Fruit fly (Drosophila melanogaster) whole organism, embryonic: ENCODE results near the gene Cpr67Fa1.

Experiments used
- ATbp ChIP-seq: fragments of 200-800 bp; sonication (Bioruptor generic); optimal IDR thresholded peaks from 2 replicates; lab custom pipeline; 2017; ENCODE audit warnings: missing biosample characterization, mild to moderate bottlenecking, missing genetic modification characterization, missing genetic modification reagents
- Adf1 ChIP-seq: fragments of 200-800 bp; sonication (Bioruptor generic); IDR thresholded peaks from 2 replicates; pipeline ENCODE4 v1.3.6; 2022; ENCODE audit warnings: missing biosample characterization, missing genetic modification characterization
- CG10267 ChIP-seq: fragments of 200-800 bp; sonication (Bioruptor generic); optimal IDR thresholded peaks from 2 replicates; lab custom pipeline; 2018; ENCODE audit warnings: missing biosample characterization, mild to moderate bottlenecking, missing genetic modification characterization, moderate library complexity
- CG12391 ChIP-seq: fragments of 200-800 bp; sonication (Bioruptor generic); optimal IDR thresholded peaks from 3 replicates; lab custom pipeline; 2018; ENCODE audit warnings: missing biosample characterization, mild to moderate bottlenecking, missing genetic modification characterization, moderate library complexity
- CG15696 ChIP-seq: fragments of 200-800 bp; sonication (Bioruptor generic); optimal IDR thresholded peaks from 2 replicates; lab custom pipeline; 2019; ENCODE audit warnings: missing biosample characterization, mild to moderate bottlenecking, missing genetic modification characterization, moderate library complexity
- CG1602 ChIP-seq: fragments of 200-800 bp; sonication (Bioruptor generic); optimal IDR thresholded peaks from 3 replicates; lab custom pipeline; 2016; ENCODE audit warnings: missing biosample characterization, missing genetic modification characterization
- CG1647 ChIP-seq: fragments of 200-800 bp; sonication (Bioruptor generic); optimal IDR thresholded peaks from 3 replicates; lab custom pipeline; 2016; ENCODE audit warnings: missing biosample characterization, missing genetic modification characterization
- CG17186 ChIP-seq: fragments of 200-800 bp; sonication (Bioruptor generic); optimal IDR thresholded peaks from 3 replicates; lab custom pipeline; 2017; ENCODE audit warnings: missing biosample characterization, missing genetic modification reagents, missing genetic modification characterization
- CG17361 ChIP-seq: fragments of 200-800 bp; sonication (Bioruptor generic); IDR thresholded peaks from 3 replicates; pipeline ENCODE4 v1.3.6; 2022; ENCODE audit warnings: missing biosample characterization, missing genetic modification characterization
- CG18764 ChIP-seq: fragments of 200-800 bp; sonication (Bioruptor generic); optimal IDR thresholded peaks from 3 replicates; lab custom pipeline; 2016; ENCODE audit warnings: missing biosample characterization, missing genetic modification characterization
- CG2202 ChIP-seq: fragments of 200-800 bp; sonication (Bioruptor generic); optimal IDR thresholded peaks from 2 replicates; lab custom pipeline; 2018; ENCODE audit warnings: missing biosample characterization, mild to moderate bottlenecking, missing genetic modification characterization
- CG31388 ChIP-seq: fragments of 200-800 bp; sonication (Bioruptor generic); optimal IDR thresholded peaks from 2 replicates; lab custom pipeline; 2016; ENCODE audit warnings: missing biosample characterization, missing genetic modification characterization
- CG32767 ChIP-seq: fragments of 200-800 bp; sonication (Bioruptor generic); IDR thresholded peaks from 2 replicates; pipeline ENCODE4 v1.3.6; 2022; ENCODE audit warnings: missing biosample characterization, missing genetic modification characterization
- CG33557 ChIP-seq: fragments of 200-800 bp; sonication (Bioruptor generic); optimal IDR thresholded peaks from 2 replicates; lab custom pipeline; 2019; ENCODE audit warnings: missing biosample characterization, mild to moderate bottlenecking, missing genetic modification characterization, moderate library complexity
- CG43689 ChIP-seq: fragments of 200-800 bp; sonication (Bioruptor generic); IDR thresholded peaks from 2 replicates; pipeline ENCODE4 v1.3.6; 2022; ENCODE audit warnings: missing biosample characterization, missing genetic modification characterization
- CG7372 ChIP-seq: fragments of 200-800 bp; sonication (Bioruptor generic); IDR thresholded peaks from 2 replicates; pipeline ENCODE4 v1.3.6; 2022; ENCODE audit warnings: missing biosample characterization, missing genetic modification characterization
- CG7928 ChIP-seq: fragments of 200-800 bp; sonication (Bioruptor generic); optimal IDR thresholded peaks from 2 replicates; lab custom pipeline; 2017; ENCODE audit warnings: missing biosample characterization, mild to moderate bottlenecking, missing genetic modification characterization
- CG8388 ChIP-seq: fragments of 200-800 bp; sonication (Bioruptor generic); optimal IDR thresholded peaks from 2 replicates; lab custom pipeline; 2019; ENCODE audit warnings: missing biosample characterization, mild to moderate bottlenecking, missing genetic modification characterization, moderate library complexity
- CG9437 ChIP-seq: fragments of 200-800 bp; sonication (Bioruptor generic); optimal IDR thresholded peaks from 2 replicates; lab custom pipeline; 2018; ENCODE audit warnings: missing biosample characterization, mild to moderate bottlenecking, missing genetic modification characterization
- D ChIP-seq, 2 experiments: fragments of 200-800 bp in 1 of 2; fragments of >200 bp in 1 of 2; sonication (Bioruptor generic) in 1 of 2; optimal IDR thresholded peaks; 2 replicates in 1 of 2; 3 replicates in 1 of 2; lab custom pipeline; 2017; ENCODE audit warnings: mild to moderate bottlenecking in 1 of 2, missing biosample characterization in 1 of 2, missing genetic modification characterization in 1 of 2, missing genetic modification reagents in 1 of 2
- Dad ChIP-seq: fragments of 200-800 bp; sonication (Bioruptor generic); optimal IDR thresholded peaks from 3 replicates; lab custom pipeline; 2016; ENCODE audit warnings: missing biosample characterization, missing genetic modification characterization
- Fer2 ChIP-seq: fragments of 200-800 bp; sonication (Bioruptor generic); optimal IDR thresholded peaks from 2 replicates; lab custom pipeline; 2018; ENCODE audit warnings: missing biosample characterization, mild to moderate bottlenecking, missing genetic modification characterization, moderate library complexity
- HHEX ChIP-seq: fragments of 200-800 bp; sonication (Bioruptor generic); optimal IDR thresholded peaks from 3 replicates; lab custom pipeline; 2017; ENCODE audit warnings: missing biosample characterization, mild to moderate bottlenecking, missing genetic modification characterization, missing genetic modification reagents
- Kr ChIP-seq: fragments of 200-800 bp; sonication (Bioruptor generic); optimal IDR thresholded peaks from 2 replicates; lab custom pipeline; 2017; ENCODE audit warnings: missing biosample characterization, mild to moderate bottlenecking, missing genetic modification characterization
- Max ChIP-seq: fragments of 200-800 bp; sonication (Bioruptor generic); optimal IDR thresholded peaks from 2 replicates; lab custom pipeline; 2016; ENCODE audit warnings: missing biosample characterization, mild to moderate bottlenecking, missing genetic modification characterization
- Ptx1 ChIP-seq: fragments of 200-800 bp; sonication (Bioruptor generic); IDR thresholded peaks from 2 replicates; pipeline ENCODE4 v1.3.6; 2022; ENCODE audit warnings: missing biosample characterization, missing genetic modification characterization
- Usf ChIP-seq: fragments of 200-800 bp; sonication (Bioruptor generic); optimal IDR thresholded peaks from 2 replicates; lab custom pipeline; 2017; ENCODE audit warnings: missing genotype, missing biosample characterization, missing genetic modification characterization
- bsh ChIP-seq, 2 experiments: fragments of 200-800 bp; sonication (Bioruptor generic); optimal IDR thresholded peaks; 2 replicates each; lab custom pipeline; 2017 to 2018; ENCODE audit warnings: mild to moderate bottlenecking in 2 of 2, missing biosample characterization in 2 of 2, missing genetic modification characterization in 2 of 2, moderate library complexity in 1 of 2
- cg ChIP-seq: fragments of 200-800 bp; sonication (Bioruptor generic); optimal IDR thresholded peaks from 3 replicates; lab custom pipeline; 2019; ENCODE audit warnings: missing biosample characterization, mild to moderate bottlenecking, missing genetic modification characterization, moderate library complexity
- chinmo ChIP-seq: fragments of 200-800 bp; sonication (Bioruptor generic); IDR thresholded peaks from 4 replicates; pipeline ENCODE4 v1.3.6; 2022; ENCODE audit warnings: missing biosample characterization, missing genetic modification characterization; ENCODE audit not compliant: partially characterized antibody
- chn ChIP-seq: fragments of 200-800 bp; sonication (Bioruptor generic); optimal IDR thresholded peaks from 2 replicates; lab custom pipeline; 2016; ENCODE audit warnings: missing biosample characterization, missing genetic modification characterization
- dmrt99B ChIP-seq: fragments of 200-800 bp; sonication (Bioruptor generic); optimal IDR thresholded peaks from 2 replicates; lab custom pipeline; 2018; ENCODE audit warnings: missing biosample characterization, mild to moderate bottlenecking, missing genetic modification characterization, moderate library complexity
- grn ChIP-seq: fragments of 200-800 bp; sonication (Bioruptor generic); optimal IDR thresholded peaks from 3 replicates; lab custom pipeline; 2017; ENCODE audit warnings: missing biosample characterization, missing genetic modification characterization
- h ChIP-seq: fragments of >200 bp; optimal IDR thresholded peaks from 2 replicates; lab custom pipeline; 2017
- hkb ChIP-seq, 2 experiments: fragments of 200-800 bp in 1 of 2; fragments of >200 bp in 1 of 2; sonication (Bioruptor generic) in 1 of 2; IDR thresholded peaks in 1 of 2; optimal IDR thresholded peaks in 1 of 2; 2 replicates each; pipeline versions ENCODE4 v1.3.6 to Lab custom; 2017 to 2022; ENCODE audit warnings: missing biosample characterization in 1 of 2, missing genetic modification characterization in 1 of 2
- insv ChIP-seq, 2 experiments: fragments of 200-800 bp; sonication (Bioruptor generic); optimal IDR thresholded peaks; 3 replicates each; lab custom pipeline; 2016 to 2018; ENCODE audit warnings: missing biosample characterization in 2 of 2, missing genetic modification characterization in 2 of 2
- nmo ChIP-seq: fragments of 200-800 bp; sonication (Bioruptor generic); optimal IDR thresholded peaks from 2 replicates; lab custom pipeline; 2018; ENCODE audit warnings: missing biosample characterization, mild to moderate bottlenecking, missing genetic modification characterization, moderate library complexity
- oc ChIP-seq: fragments of 200-800 bp; sonication (Bioruptor generic); optimal IDR thresholded peaks from 2 replicates; lab custom pipeline; 2018; ENCODE audit warnings: missing biosample characterization, mild to moderate bottlenecking, missing genetic modification characterization, moderate library complexity
- peb ChIP-seq: fragments of 200-800 bp; sonication (Bioruptor generic); IDR thresholded peaks from 2 replicates; pipeline ENCODE4 v1.3.6; 2022; ENCODE audit warnings: missing biosample characterization, missing genetic modification characterization
- phol ChIP-seq: fragments of 200-800 bp; sonication (Bioruptor generic); optimal IDR thresholded peaks from 3 replicates; lab custom pipeline; 2018; ENCODE audit warnings: missing biosample characterization, mild to moderate bottlenecking, missing genetic modification characterization, moderate library complexity
- pnt ChIP-seq: fragments of 200-800 bp; sonication (Bioruptor generic); optimal IDR thresholded peaks from 3 replicates; lab custom pipeline; 2016; ENCODE audit warnings: missing biosample characterization, missing genetic modification characterization
- pros ChIP-seq: fragments of 200-800 bp; sonication (Bioruptor generic); optimal IDR thresholded peaks from 3 replicates; lab custom pipeline; 2019; ENCODE audit warnings: missing biosample characterization, mild to moderate bottlenecking, missing genetic modification characterization, moderate library complexity
- run ChIP-seq: fragments of 200-800 bp; sonication (Bioruptor generic); optimal IDR thresholded peaks from 3 replicates; lab custom pipeline; 2018; ENCODE audit warnings: missing biosample characterization, mild to moderate bottlenecking, missing genetic modification characterization
- sqz ChIP-seq: fragments of 200-800 bp; sonication (Bioruptor generic); optimal IDR thresholded peaks from 3 replicates; lab custom pipeline; 2018; ENCODE audit warnings: missing biosample characterization, mild to moderate bottlenecking, missing genetic modification characterization
- tll ChIP-seq, 2 experiments: fragments of 200-800 bp in 1 of 2; fragments of >200 bp in 1 of 2; sonication (Bioruptor generic) in 1 of 2; optimal IDR thresholded peaks; 2 replicates each; lab custom pipeline; 2017 to 2019; ENCODE audit warnings: missing biosample characterization in 2 of 2, missing genetic modification characterization in 2 of 2, mild to moderate bottlenecking in 1 of 2, moderate library complexity in 1 of 2
- unpg ChIP-seq: fragments of 200-800 bp; sonication (Bioruptor generic); optimal IDR thresholded peaks from 3 replicates; lab custom pipeline; 2018; ENCODE audit warnings: missing biosample characterization, mild to moderate bottlenecking, missing genetic modification characterization, moderate library complexity
- vfl ChIP-seq: fragments of 200-800 bp; sonication (Bioruptor generic); optimal IDR thresholded peaks from 2 replicates; lab custom pipeline; 2016; ENCODE audit warnings: missing biosample characterization, missing genetic modification characterization
- yki ChIP-seq: fragments of >200 bp; optimal IDR thresholded peaks from 3 replicates; lab custom pipeline; 2018

Gene Cpr67Fa1

dm6 chr3L:10842830-10843229 lies 47.0 kb upstream of the Cpr67Fa1 start (continued):
- TF ChIP-seq pros (GFP tag; lab: Kevin White, UChicago) (peak; percentile 97), CG9437 (GFP tag; lab: Kevin White, UChicago) (no peak), CG17186 (no peak), unpg (GFP tag; lab: Kevin White, UChicago) (no peak), grn (GFP tag; lab: Kevin White, UChicago) (no peak)

- TF ChIP-seq phol (tag; lab: Kevin White, UChicago): peak; percentile 87
- peak in 1 of 2 experiments; percentile 77 for TF ChIP-seq bsh (GFP tag; optimal IDR thresholded peaks at IDR 0.05; lab: Kevin White, UChicago)
- no peak for TF ChIP-seq tll (GFP tag; optimal IDR thresholded peaks at IDR 0.05; lab: Kevin White, UChicago)
- peak; percentile 36 for TF ChIP-seq CG1602 (GFP tag; lab: Kevin White, UChicago)
- TF ChIP-seq CG7928: no peak
- TF ChIP-seq insv (GFP tag; optimal IDR thresholded peaks at IDR 0.05; lab: Kevin White, UChicago): no peak
- no peak for TF ChIP-seq CG31388 (GFP tag; lab: Kevin White, UChicago)
- no peak for TF ChIP-seq oc (tag; lab: Kevin White, UChicago)
- no peak for TF ChIP-seq Adf1 (GFP tag; lab: Robert Waterston, UW)
- peak; percentile 47; the same call in 1 of the 2 replicates for TF ChIP-seq Ptx1
- no peak for TF ChIP-seq h (lab: Kevin White, UChicago)
- no peak for TF ChIP-seq pnt (GFP tag; lab: Kevin White, UChicago)
- TF ChIP-seq CG7372 (GFP tag; lab: Robert Waterston, UW): 0 out of 2 replicates have a peak, but pooled peaks have one; percentile 38
- no peak for TF ChIP-seq chn (GFP tag; lab: Kevin White, UChicago)
- TF ChIP-seq yki (lab: Kevin White, UChicago): no peak
- TF ChIP-seq Fer2: no peak
- no peak for TF ChIP-seq peb (GFP tag; lab: Robert Waterston, UW)
- peak; percentile 1 for TF ChIP-seq run (tag; lab: Kevin White, UChicago)
- TF ChIP-seq nmo (GFP tag; lab: Kevin White, UChicago): peak; percentile 79
- peak; percentile 76 for TF ChIP-seq CG12391 (tag; lab: Kevin White, UChicago)
- no peak for TF ChIP-seq cg
- peak; percentile 92 for TF ChIP-seq CG17361 (GFP tag; lab: Robert Waterston, UW)
- TF ChIP-seq Dad (GFP tag; lab: Kevin White, UChicago): no peak
- peak; percentile 49 for TF ChIP-seq ATbp (GFP tag; lab: Kevin White, UChicago)
- no peak for TF ChIP-seq hkb (optimal IDR thresholded peaks at IDR 0.05; lab: Kevin White, UChicago)
- TF ChIP-seq hkb (GFP tag; IDR thresholded peaks at IDR 0.05; lab: Robert Waterston, UW): no peak
- TF ChIP-seq CG43689: no peak
- TF ChIP-seq CG15696 (tag; lab: Kevin White, UChicago): peak; percentile 81
- TF ChIP-seq CG33557: peak; percentile 82
- TF ChIP-seq dmrt99B (tag; lab: Kevin White, UChicago): peak; percentile 72
- peak; percentile 48 for TF ChIP-seq CG2202 (tag; lab: Kevin White, UChicago)
- TF ChIP-seq vfl: no peak
- TF ChIP-seq Max (GFP tag; lab: Kevin White, UChicago): peak; percentile 6
- TF ChIP-seq CG18764 (GFP tag; lab: Kevin White, UChicago): peak; percentile 0
- no peak for TF ChIP-seq chinmo (GFP tag; lab: Robert Waterston, UW)
- no peak for TF ChIP-seq Kr (GFP tag; lab: Kevin White, UChicago)
- TF ChIP-seq CG1647: no peak
- TF ChIP-seq D (optimal IDR thresholded peaks at IDR 0.05; lab: Kevin White, UChicago): no peak
- TF ChIP-seq D (GFP tag; optimal IDR thresholded peaks at IDR 0.05; lab: Kevin White, UChicago): peak; percentile 74
- TF ChIP-seq CG8388 (GFP tag; lab: Kevin White, UChicago): peak; percentile 57
- TF ChIP-seq Usf (GFP tag; lab: Kevin White, UChicago): peak; percentile 17
- peak; percentile 81 for TF ChIP-seq CG10267
- TF ChIP-seq sqz (GFP tag; lab: Kevin White, UChicago): peak; percentile 50
- TF ChIP-seq CG32767: no peak
- TF ChIP-seq HHEX (GFP tag; lab: Kevin White, UChicago): peak; percentile 38
These were observed 46.5 kb upstream of the Cpr67Fa1 start for dm6 chr3L:10843273-10843672.
